Worm (Caenorhabditis elegans) whole organism, L4/young adult: ENCODE measurements around the gene K11H12.8.

Source experiments
- W03F9.2 ChIP-seq: fragments of 150-350 bp; optimal IDR thresholded peaks from 2 replicates; lab custom pipeline; 2014; ENCODE audit warnings: missing biosample characterization, missing genetic modification characterization
- dao-5 ChIP-seq: sonication (generic microtip); optimal IDR thresholded peaks from 2 replicates; lab custom pipeline; 2016; ENCODE audit warnings: missing genotype, missing genetic modification characterization, moderate library complexity, missing compliant biosample characterization
- him-1 ChIP-seq: sonication (generic microtip); optimal IDR thresholded peaks from 2 replicates; lab custom pipeline; 2016; ENCODE audit warnings: missing genotype, missing genetic modification reagents, missing genetic modification characterization, missing compliant biosample characterization

K11H12.8 gene

ce11 chrIV:666991-667390 is 11.8 kb downstream of the K11H12.8 start, which contains the start of gene K11H12.6:
TSS of gene K11H12.6 (plus strand) at chrIV:667291.
- TF ChIP-seq him-1 (tag; lab: Kevin White, UChicago), result no peak
- no peak for TF ChIP-seq dao-5 (tag; lab: Kevin White, UChicago)
- no peak for TF ChIP-seq W03F9.2

- TF ChIP-seq dao-5 (tag; lab: Kevin White, UChicago) (no peak), W03F9.2 (no peak), him-1 (tag; lab: Kevin White, UChicago) (no peak)
Measured at ce11 chrIV:670455-670854, 15.3 kb downstream of the K11H12.8 start, which contains the start of gene K11H12.11. TSS of gene K11H12.11 (minus strand) at chrIV:670555.

ce11 chrIV:673313-673712 is 18.1 kb downstream of the K11H12.8 start, which contains the start of gene K11H12.3:
TSS of gene K11H12.3 (minus strand) at chrIV:673480.
- TF ChIP-seq W03F9.2 (no peak), dao-5 (tag; lab: Kevin White, UChicago) (no peak), him-1 (tag; lab: Kevin White, UChicago) (no peak)

ce11 chrIV:675471-676159 is 20.4 kb downstream of the K11H12.8 start, which contains the start of the genes K11H12.4 and K11H12.10:
TSS of gene K11H12.4 (minus strand) at chrIV:675883.
TSS of gene K11H12.10 (plus strand) at chrIV:676075.
- TF ChIP-seq W03F9.2, result no peak
- no peak for TF ChIP-seq him-1 (tag; lab: Kevin White, UChicago)
- no peak for TF ChIP-seq dao-5 (tag; lab: Kevin White, UChicago)

- TF ChIP-seq him-1 (tag; lab: Kevin White, UChicago), result no peak
- no peak for TF ChIP-seq dao-5 (tag; lab: Kevin White, UChicago)
- TF ChIP-seq W03F9.2, result no peak
Measured at ce11 chrIV:676280-676679, 21.1 kb downstream of the K11H12.8 start, which contains the start of gene K11H12.5. TSS of gene K11H12.5 (plus strand) at chrIV:676580.

ce11 chrIV:682726-683340 is 27.6 kb downstream of the K11H12.8 start:
- TF ChIP-seq W03F9.2, result no peak
- peak; percentile 57 for TF ChIP-seq dao-5 (tag; lab: Kevin White, UChicago)
- TF ChIP-seq him-1 (tag; lab: Kevin White, UChicago), result peak; percentile 41

- no peak for TF ChIP-seq W03F9.2
Measured at ce11 chrIV:684197-684596, 29.0 kb downstream of the K11H12.8 start, which contains the start of gene cutl-28. TSS of gene cutl-28 (plus strand) at chrIV:684497.

- no peak for TF ChIP-seq W03F9.2
Measured at ce11 chrIV:684748-685147, 29.6 kb downstream of the K11H12.8 start.

- no peak for TF ChIP-seq him-1 (tag; lab: Kevin White, UChicago)
- no peak for TF ChIP-seq W03F9.2
- no peak for TF ChIP-seq dao-5 (tag; lab: Kevin White, UChicago)
Measured at ce11 chrIV:698304-698703, 43.1 kb downstream of the K11H12.8 start, which contains the start of gene Y55F3C.17. TSS of gene Y55F3C.17 (minus strand) at chrIV:698404.

ce11 chrIV:707635-708034 is 52.4 kb downstream of the K11H12.8 start, which contains the start of gene cutl-26:
TSS of gene cutl-26 (minus strand) at chrIV:707735.
- TF ChIP-seq W03F9.2 (no peak), him-1 (tag; lab: Kevin White, UChicago) (no peak), dao-5 (tag; lab: Kevin White, UChicago) (no peak)
